Worm (Caenorhabditis elegans) whole organism, mixed stage, embryonic: ENCODE measurements around the gene dnj-25.

Source experiments
- bed-3 ChIP-seq: fragments of 200-800 bp; sonication (Bioruptor generic); optimal IDR thresholded peaks from 3 replicates; lab custom pipeline; 2018; ENCODE audit warnings: mild to moderate bottlenecking, missing genetic modification characterization, moderate library complexity, missing compliant biosample characterization
- blmp-1 ChIP-seq: fragments of 150-350 bp; optimal IDR thresholded peaks from 2 replicates; lab custom pipeline; 2014; ENCODE audit warnings: missing biosample characterization, missing genetic modification characterization
- ceh-39 ChIP-seq: fragments of 150-350 bp; optimal IDR thresholded peaks from 2 replicates; lab custom pipeline; 2014; ENCODE audit warnings: missing biosample characterization, missing genetic modification characterization
- ceh-83 ChIP-seq: fragments of 200-800 bp; sonication (Bioruptor generic); optimal IDR thresholded peaks from 2 replicates; lab custom pipeline; 2018; ENCODE audit warnings: mild to moderate bottlenecking, missing genetic modification characterization, missing compliant biosample characterization
- ces-1 ChIP-seq: fragments of 150-350 bp; optimal IDR thresholded peaks from 2 replicates; lab custom pipeline; 2014; ENCODE audit warnings: missing biosample characterization, missing genetic modification reagents, missing genetic modification characterization
- cnd-1 ChIP-seq: fragments of 200-800 bp; sonication (Bioruptor generic); optimal IDR thresholded peaks from 2 replicates; lab custom pipeline; 2018; ENCODE audit warnings: mild to moderate bottlenecking, missing genetic modification characterization, missing compliant biosample characterization
- drap-1 ChIP-seq: fragments of 200-800 bp; sonication (Bioruptor generic); optimal IDR thresholded peaks from 3 replicates; lab custom pipeline; 2018; ENCODE audit warnings: mild to moderate bottlenecking, missing genetic modification characterization, missing compliant biosample characterization
- elt-1 ChIP-seq: sonication (generic microtip); optimal IDR thresholded peaks from 2 replicates; lab custom pipeline; 2017; ENCODE audit warnings: missing genetic modification characterization, mild to moderate bottlenecking, missing compliant biosample characterization, antibody characterized with exemption, moderate library complexity, borderline replicate concordance; ENCODE audit not compliant: insufficient read depth
- elt-3 ChIP-seq: fragments of 150-350 bp; optimal IDR thresholded peaks from 2 replicates; lab custom pipeline; 2014; ENCODE audit warnings: missing biosample characterization, missing genetic modification characterization
- flh-1 ChIP-seq: fragments of 200-800 bp; sonication (Bioruptor generic); optimal IDR thresholded peaks from 2 replicates; lab custom pipeline; 2018; ENCODE audit warnings: mild to moderate bottlenecking, missing genetic modification characterization, moderate library complexity, missing compliant biosample characterization
- ham-2 ChIP-seq: fragments of 200-800 bp; sonication (Bioruptor generic); optimal IDR thresholded peaks from 2 replicates; lab custom pipeline; 2018; ENCODE audit warnings: mild to moderate bottlenecking, missing genetic modification characterization, missing compliant biosample characterization
- hlh-1 ChIP-seq: fragments of 150-350 bp; optimal IDR thresholded peaks from 2 replicates; lab custom pipeline; 2014; ENCODE audit warnings: missing biosample characterization, missing genetic modification reagents, missing genetic modification characterization
- lin-13 ChIP-seq: fragments of 150-350 bp; optimal IDR thresholded peaks from 2 replicates; lab custom pipeline; 2014; ENCODE audit warnings: missing biosample characterization, missing genetic modification characterization
- lin-32 ChIP-seq: fragments of 200-800 bp; sonication (Bioruptor generic); optimal IDR thresholded peaks from 2 replicates; lab custom pipeline; 2018; ENCODE audit warnings: mild to moderate bottlenecking, missing genetic modification characterization, missing compliant biosample characterization
- lsy-2 ChIP-seq: fragments of 150-350 bp; optimal IDR thresholded peaks from 2 replicates; lab custom pipeline; 2014; ENCODE audit warnings: missing biosample characterization, missing genetic modification characterization
- mab-5 ChIP-seq: fragments of 150-350 bp; optimal IDR thresholded peaks from 2 replicates; lab custom pipeline; 2014; ENCODE audit warnings: missing biosample characterization, missing genetic modification characterization
- mep-1 ChIP-seq: fragments of 150-350 bp; optimal IDR thresholded peaks from 2 replicates; lab custom pipeline; 2017; ENCODE audit warnings: missing biosample characterization, missing genetic modification reagents, missing genetic modification characterization, inconsistent platforms
- mls-2 ChIP-seq: sonication (generic microtip); optimal IDR thresholded peaks from 2 replicates; lab custom pipeline; 2016; ENCODE audit warnings: mild to moderate bottlenecking, missing genetic modification characterization, moderate library complexity, missing compliant biosample characterization
- nhr-12 ChIP-seq: fragments of 150-350 bp; optimal IDR thresholded peaks from 2 replicates; lab custom pipeline; 2014; ENCODE audit warnings: missing biosample characterization, missing genetic modification characterization
- nhr-2 ChIP-seq: fragments of 150-350 bp; optimal IDR thresholded peaks from 2 replicates; lab custom pipeline; 2014; ENCODE audit warnings: missing biosample characterization, missing genetic modification characterization
- nhr-237 ChIP-seq: fragments of 150-350 bp; optimal IDR thresholded peaks from 2 replicates; lab custom pipeline; 2014; ENCODE audit warnings: missing biosample characterization, missing genetic modification characterization
- nhr-28 ChIP-seq: fragments of 150-350 bp; optimal IDR thresholded peaks from 2 replicates; lab custom pipeline; 2014; ENCODE audit warnings: missing biosample characterization, missing genetic modification characterization
- nhr-76 ChIP-seq: sonication (generic microtip); optimal IDR thresholded peaks from 2 replicates; lab custom pipeline; 2017; ENCODE audit warnings: missing biosample characterization, missing genetic modification characterization
- pha-4 ChIP-seq: fragments of 150-350 bp; optimal IDR thresholded peaks from 2 replicates; lab custom pipeline; 2018; ENCODE audit warnings: missing biosample characterization, missing genetic modification reagents, missing genetic modification characterization
- snpc-4 ChIP-seq: fragments of 150-350 bp; optimal IDR thresholded peaks from 2 replicates; lab custom pipeline; 2014; ENCODE audit warnings: missing biosample characterization, missing genetic modification characterization
- sptf-1 ChIP-seq: sonication (generic microtip); optimal IDR thresholded peaks from 2 replicates; lab custom pipeline; 2017; ENCODE audit warnings: mild to moderate bottlenecking, missing genetic modification characterization, moderate library complexity, missing compliant biosample characterization
- tbx-8 ChIP-seq: fragments of 200-800 bp; sonication (Bioruptor generic); optimal IDR thresholded peaks from 2 replicates; lab custom pipeline; 2018; ENCODE audit warnings: mild to moderate bottlenecking, missing genetic modification characterization, moderate library complexity, missing compliant biosample characterization
- unc-120 ChIP-seq: sonication (generic microtip); optimal IDR thresholded peaks from 2 replicates; lab custom pipeline; 2017; ENCODE audit warnings: missing genetic modification characterization, missing compliant biosample characterization; ENCODE audit not compliant: poor library complexity, severe bottlenecking
- zip-8 ChIP-seq: fragments of 150-350 bp; optimal IDR thresholded peaks from 2 replicates; lab custom pipeline; 2014; ENCODE audit warnings: missing biosample characterization, missing genetic modification characterization
- ztf-11 ChIP-seq: fragments of 150-350 bp; optimal IDR thresholded peaks from 2 replicates; lab custom pipeline; 2014; ENCODE audit warnings: missing biosample characterization, missing genetic modification characterization

Gene dnj-25

ce11 chrV:20731787-20732186 is 12.4 kb downstream of the dnj-25 start, which contains the start of gene srxa-1:
TSS of gene srxa-1 (plus strand) at chrV:20732087.
- TF ChIP-seq nhr-12 (tag; lab: Kevin White, UChicago) (no peak), pha-4 (tag; lab: Kevin White, UChicago) (no peak), hlh-1 (no peak), drap-1 (no peak), tbx-8 (no peak), sptf-1 (tag; lab: Kevin White, UChicago) (no peak), lin-32 (no peak), bed-3 (GFP tag; lab: Kevin White, UChicago) (no peak)

DNA sequence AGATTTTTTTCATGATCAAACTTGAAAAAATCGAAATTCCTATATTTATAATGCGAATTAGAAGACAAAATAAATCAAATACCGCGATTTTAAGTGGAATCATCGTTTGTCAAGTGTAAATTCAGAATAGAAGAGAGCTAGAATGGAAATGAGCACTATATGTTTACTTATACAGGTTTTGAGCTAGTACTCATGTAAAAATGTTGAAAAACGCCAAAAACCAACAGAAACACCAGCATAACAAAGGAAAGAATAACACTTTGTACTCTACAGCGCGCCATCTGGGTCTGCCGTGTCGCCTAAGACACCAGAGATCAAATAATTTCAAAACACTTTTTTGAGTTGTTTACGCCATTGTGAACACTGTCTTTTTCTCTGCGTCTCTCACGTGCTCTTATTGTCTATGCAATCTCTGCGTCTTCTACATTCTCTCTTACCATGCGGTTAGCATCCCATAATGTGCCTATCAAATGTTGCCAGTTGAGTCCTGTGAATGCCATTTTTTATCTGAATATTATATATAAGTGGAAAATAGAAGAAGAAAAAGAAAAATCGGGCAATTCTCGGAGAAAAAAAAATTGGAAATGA is 15.3 kb downstream of the dnj-25 start, which contains the start of gene ipla-3:
Gene ipla-3, minus strand, starts transcription at position 510 of the 588 bp plus-strand sequence.
- TF ChIP-seq pha-4 (tag; lab: Kevin White, UChicago) (peak; percentile 53), nhr-237 (tag; lab: Kevin White, UChicago) (no peak), sptf-1 (tag; lab: Kevin White, UChicago) (no peak), cnd-1 (tag; lab: Kevin White, UChicago) (no peak), ces-1 (GFP tag; lab: Kevin White, UChicago) (no peak), flh-1 (GFP tag; lab: Kevin White, UChicago) (no peak), lsy-2 (peak; percentile 5), mep-1 (peak; percentile 40), ceh-83 (GFP tag; lab: Kevin White, UChicago) (no peak), nhr-28 (tag; lab: Kevin White, UChicago) (no peak), unc-120 (tag; lab: Kevin White, UChicago) (peak; percentile 9), tbx-8 (no peak), mls-2 (peak; percentile 42), lin-32 (no peak), ceh-39 (tag; lab: Kevin White, UChicago) (no peak), elt-1 (tag; lab: Kevin White, UChicago) (no peak), lin-13 (tag; lab: Kevin White, UChicago) (no peak)

- TF ChIP-seq bed-3 (GFP tag; lab: Kevin White, UChicago), result no peak
- no peak for TF ChIP-seq snpc-4 (tag; lab: Kevin White, UChicago)
- TF ChIP-seq lin-13 (tag; lab: Kevin White, UChicago), result no peak
- no peak for TF ChIP-seq ztf-11 (tag; lab: Kevin White, UChicago)
- TF ChIP-seq elt-3 (tag; lab: Kevin White, UChicago), result no peak
These were observed 16.7 kb downstream of the dnj-25 start for ce11 chrV:20727458-20727857.

ce11 chrV:20722447-20722846 is 21.7 kb downstream of the dnj-25 start:
- no peak for TF ChIP-seq nhr-2 (tag; lab: Kevin White, UChicago)
- no peak for TF ChIP-seq pha-4 (tag; lab: Kevin White, UChicago)
- TF ChIP-seq mls-2, result no peak
- no peak for TF ChIP-seq blmp-1
- TF ChIP-seq ceh-39 (tag; lab: Kevin White, UChicago), result no peak
- no peak for TF ChIP-seq ztf-11 (tag; lab: Kevin White, UChicago)
- no peak for TF ChIP-seq ces-1 (GFP tag; lab: Kevin White, UChicago)
- TF ChIP-seq nhr-76 (tag; lab: Kevin White, UChicago), result no peak
- no peak for TF ChIP-seq ham-2
- TF ChIP-seq elt-3 (tag; lab: Kevin White, UChicago), result no peak
- no peak for TF ChIP-seq elt-1 (tag; lab: Kevin White, UChicago)
- TF ChIP-seq, all 35 proteins: peak for 0

DNA sequence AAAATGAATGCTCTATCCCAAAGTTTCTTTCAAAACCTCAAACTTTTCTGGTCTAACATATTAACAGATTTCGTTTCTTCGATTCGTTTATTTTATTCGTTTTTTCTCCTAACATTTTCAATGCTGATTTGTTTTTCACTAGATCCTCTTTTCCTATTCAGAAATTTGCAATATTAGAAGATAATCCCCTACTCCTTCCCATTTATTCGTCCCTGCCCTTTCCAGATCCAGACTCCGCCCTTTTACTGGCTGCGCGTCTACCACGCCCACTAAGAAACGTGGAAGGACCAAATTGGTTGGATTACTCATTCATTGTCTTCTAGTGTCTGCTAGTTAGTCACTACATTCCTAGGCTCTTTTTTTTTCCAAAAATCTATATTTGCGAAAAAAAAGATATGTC is 22.2 kb downstream of the dnj-25 start, which contains the start of gene Y44A6C.2:
Gene Y44A6C.2, plus strand, starts transcription at position 301 of the 400 bp plus-strand sequence.
- TF ChIP-seq mab-5 (no peak), pha-4 (tag; lab: Kevin White, UChicago) (no peak), zip-8 (tag; lab: Kevin White, UChicago) (no peak), snpc-4 (tag; lab: Kevin White, UChicago) (no peak), cnd-1 (tag; lab: Kevin White, UChicago) (no peak), ham-2 (no peak)
